Fruit fly (Drosophila melanogaster): ENCODE data around the gene CG4896.

dm6 chr2L:1158519-1159319, 18.8 kb upstream of the CG4896 start, which contains the start of gene Tango14:
- TF ChIP-seq Hr96 (GFP tag; optimal IDR thresholded peaks at IDR 0.05) (no peak), cic (GFP tag; optimal IDR thresholded peaks at IDR 0.05) (no peak), CG14711 (tag; optimal IDR thresholded peaks at IDR 0.05) (no peak), Mnt (GFP tag; optimal IDR thresholded peaks at IDR 0.05) (no peak), bab1 (GFP tag; optimal IDR thresholded peaks at IDR 0.05) (no peak), CG5204 (GFP tag; optimal IDR thresholded peaks at IDR 0.05) (no peak)
